Worm (Caenorhabditis elegans) whole organism, L4 larva: Measurements from ENCODE around the gene Y69A2AR.25.
"Not testable (repeated sequence)": the region's sequence is repeated elsewhere in the genome, so short reads cannot be mapped to it uniquely, and the experiment has no call there.

ENCODE experiments used
- F44E2.7 ChIP-seq: fragments of 200-800 bp; sonication (Bioruptor generic); IDR thresholded peaks from 2 replicates; pipeline ENCODE4 v2.1.2; 2022; ENCODE audit warnings: missing genetic modification characterization, missing compliant biosample characterization
- arid-1 ChIP-seq: fragments of 200-800 bp; sonication (Bioruptor generic); conservative IDR thresholded peaks from 2 replicates; pipeline ENCODE4 v1.3.6; 2022; ENCODE audit warnings: missing genetic modification reagents, missing genetic modification characterization, missing compliant biosample characterization
- ceh-44 ChIP-seq: fragments of 200-800 bp; sonication (Bioruptor generic); IDR thresholded peaks from 2 replicates; pipeline ENCODE4 v1.3.6; 2022; ENCODE audit warnings: missing genetic modification reagents, missing genetic modification characterization, missing compliant biosample characterization
- hlh-30 ChIP-seq: sonication (generic microtip); optimal IDR thresholded peaks from 2 replicates; lab custom pipeline; 2017; ENCODE audit warnings: antibody characterized with exemption, mild to moderate bottlenecking, missing genetic modification characterization, missing compliant biosample characterization; ENCODE audit not compliant: insufficient read depth
- lin-15B ChIP-seq: fragments of 150-350 bp; sonication (generic microtip); optimal IDR thresholded peaks from 3 replicates; lab custom pipeline; 2014; ENCODE audit warnings: missing biosample characterization, missing genetic modification characterization
- mep-1 ChIP-seq: fragments of 150-350 bp; sonication (generic microtip); optimal IDR thresholded peaks from 3 replicates; lab custom pipeline; 2014; ENCODE audit warnings: missing biosample characterization, missing genetic modification characterization
- nhr-25 ChIP-seq: sonication (generic microtip); optimal IDR thresholded peaks from 2 replicates; lab custom pipeline; 2017; ENCODE audit warnings: missing genetic modification characterization, mild to moderate bottlenecking, missing compliant biosample characterization, antibody characterized with exemption, moderate library complexity, borderline replicate concordance; ENCODE audit not compliant: insufficient read depth
- saeg-2 ChIP-seq: fragments of 200-800 bp; sonication (Bioruptor generic); IDR thresholded peaks from 2 replicates; pipeline ENCODE4 v1.3.6; 2022; ENCODE audit warnings: missing genetic modification reagents, missing genetic modification characterization, missing compliant biosample characterization
- snpc-4 ChIP-seq: fragments of 150-350 bp; optimal IDR thresholded peaks from 2 replicates; lab custom pipeline; 2014; ENCODE audit warnings: missing biosample characterization, missing genetic modification characterization
- spr-3 ChIP-seq: fragments of 200-800 bp; sonication (Bioruptor generic); optimal IDR thresholded peaks from 2 replicates; lab custom pipeline; 2018; ENCODE audit warnings: mild to moderate bottlenecking, missing genetic modification characterization, missing compliant biosample characterization
- tra-1 ChIP-seq: fragments of 200-800 bp; sonication (Bioruptor generic); IDR thresholded peaks from 2 replicates; pipeline ENCODE4 v1.3.6; 2022; ENCODE audit warnings: missing genetic modification reagents, missing genetic modification characterization, missing compliant biosample characterization
- unc-130 ChIP-seq: sonication (generic microtip); optimal IDR thresholded peaks from 2 replicates; lab custom pipeline; 2016; ENCODE audit warnings: missing genetic modification reagents, missing genetic modification characterization, missing compliant biosample characterization
- zip-11 ChIP-seq: fragments of 200-800 bp; sonication (Bioruptor generic); IDR thresholded peaks from 2 replicates; pipeline ENCODE4 v1.3.6; 2022; ENCODE audit warnings: missing genetic modification characterization, missing compliant biosample characterization

- TF ChIP-seq mep-1; ceh-44; nhr-25 (tag; lab: Kevin White, UChicago); arid-1 (GFP tag; lab: Robert Waterston, UW); lin-15B (tag; lab: Kevin White, UChicago); spr-3 (GFP tag; lab: Kevin White, UChicago); saeg-2 (GFP tag; lab: Robert Waterston, UW); tra-1 (GFP tag; lab: Robert Waterston, UW); zip-11 (GFP tag; lab: Robert Waterston, UW); hlh-30 (tag; lab: Kevin White, UChicago); F44E2.7 (GFP tag; lab: Robert Waterston, UW); unc-130 (GFP tag; lab: Kevin White, UChicago); snpc-4 (tag; lab: Kevin White, UChicago): not testable (repeated sequence)
These were observed 39.4 kb downstream of the Y69A2AR.25 start for ce11 chrIV:2528741-2529140.
